Worm (Caenorhabditis elegans) whole organism, L4 larva: ENCODE data around the gene R193.2.
A peak's percentile ranks its signal among the peaks of the same experiment; 100 is the strongest.

Source experiments
- F49E8.2 ChIP-seq: sonication (generic microtip); optimal IDR thresholded peaks from 2 replicates; lab custom pipeline; 2016; ENCODE audit warnings: missing compliant biosample characterization, mild to moderate bottlenecking, missing genetic modification characterization, borderline replicate concordance
- Y5F2A.4 ChIP-seq: fragments of 200-800 bp; sonication (Bioruptor generic); optimal IDR thresholded peaks from 2 replicates; lab custom pipeline; 2018; ENCODE audit warnings: mild to moderate bottlenecking, missing genetic modification characterization, missing compliant biosample characterization
- aly-2 ChIP-seq: sonication (generic microtip); optimal IDR thresholded peaks from 2 replicates; lab custom pipeline; 2018; ENCODE audit warnings: missing biosample characterization, missing genetic modification characterization
- fkh-10 ChIP-seq: fragments of 150-350 bp; optimal IDR thresholded peaks from 2 replicates; lab custom pipeline; 2014; ENCODE audit warnings: missing biosample characterization, missing genetic modification reagents, missing genetic modification characterization
- gei-8 ChIP-seq: fragments of 200-800 bp; sonication (Bioruptor generic); optimal IDR thresholded peaks from 2 replicates; lab custom pipeline; 2018; ENCODE audit warnings: mild to moderate bottlenecking, missing genetic modification characterization, missing compliant biosample characterization
- lsy-2 ChIP-seq, 2 experiments: fragments of 150-350 bp in 1 of 2; sonication (generic microtip) in 1 of 2; optimal IDR thresholded peaks; 2 replicates each; lab custom pipeline; 2014 to 2017; ENCODE audit warnings: missing biosample characterization in 2 of 2, missing genetic modification characterization in 2 of 2
- mep-1 ChIP-seq: fragments of 150-350 bp; sonication (generic microtip); optimal IDR thresholded peaks from 3 replicates; lab custom pipeline; 2014; ENCODE audit warnings: missing biosample characterization, missing genetic modification characterization
- nhr-11 ChIP-seq: fragments of 150-350 bp; optimal IDR thresholded peaks from 2 replicates; lab custom pipeline; 2014; ENCODE audit warnings: missing biosample characterization, missing genetic modification characterization
- nhr-111 ChIP-seq: fragments of 200-800 bp; sonication (Bioruptor generic); optimal IDR thresholded peaks from 2 replicates; lab custom pipeline; 2018; ENCODE audit warnings: mild to moderate bottlenecking, missing genetic modification characterization, missing compliant biosample characterization
- nhr-25 ChIP-seq: sonication (generic microtip); optimal IDR thresholded peaks from 2 replicates; lab custom pipeline; 2017; ENCODE audit warnings: missing genetic modification characterization, mild to moderate bottlenecking, missing compliant biosample characterization, antibody characterized with exemption, moderate library complexity, borderline replicate concordance; ENCODE audit not compliant: insufficient read depth
- nhr-28 ChIP-seq: fragments of 150-350 bp; optimal IDR thresholded peaks from 2 replicates; lab custom pipeline; 2014; ENCODE audit warnings: missing biosample characterization, missing genetic modification characterization

ce11 chrX:1108874-1109273, 39.5 kb downstream of the R193.2 start:
- TF ChIP-seq Y5F2A.4 (GFP tag; lab: Kevin White, UChicago), result no peak
- TF ChIP-seq gei-8 (GFP tag; lab: Kevin White, UChicago), result no peak
- no peak for TF ChIP-seq nhr-25 (tag; lab: Kevin White, UChicago)
- TF ChIP-seq nhr-11 (tag; lab: Kevin White, UChicago), result peak; percentile 26
- TF ChIP-seq F49E8.2 (tag; lab: Kevin White, UChicago), result no peak
- TF ChIP-seq nhr-28 (tag; lab: Kevin White, UChicago), result no peak
- no peak for TF ChIP-seq aly-2 (tag; lab: Kevin White, UChicago)
- no peak for TF ChIP-seq nhr-111 (GFP tag; lab: Kevin White, UChicago)
- no peak for TF ChIP-seq fkh-10 (GFP tag; lab: Kevin White, UChicago)
- no peak for TF ChIP-seq lsy-2 (tag; optimal IDR thresholded peaks at IDR 0.05; lab: Kevin White, UChicago)
- no peak for TF ChIP-seq mep-1
